Worm (Caenorhabditis elegans): ENCODE data around the gene srh-244.

ce11 chrV:7298463-7298862 is 45.2 kb upstream of the srh-244 start, which contains the start of gene F07G11.3:
- TF ChIP-seq sdz-12 (GFP tag; optimal IDR thresholded peaks at IDR 0.05) (no peak), jun-1 (tag; optimal IDR thresholded peaks at IDR 0.05) (no peak), T20F7.1 (GFP tag; optimal IDR thresholded peaks at IDR 0.05) (no peak), fos-1 (tag; optimal IDR thresholded peaks at IDR 0.05) (no peak), lsy-2 (tag; optimal IDR thresholded peaks at IDR 0.05) (no peak), nhr-11 (tag; optimal IDR thresholded peaks at IDR 0.05) (no peak), F44E2.7 (GFP tag; IDR thresholded peaks at IDR 0.05) (no peak), F49E8.2 (tag; optimal IDR thresholded peaks at IDR 0.05; ENCODE audit: borderline replicate concordance) (no peak)
